Worm (Caenorhabditis elegans) whole organism, L3 larva: ENCODE results near the gene F13D11.4.

ENCODE experiments used
- R02D3.7 ChIP-seq: fragments of 150-350 bp; optimal IDR thresholded peaks from 2 replicates; lab custom pipeline; 2014; ENCODE audit warnings: missing biosample characterization, missing genetic modification characterization
- ama-1 ChIP-seq: fragments of 150-350 bp; optimal IDR thresholded peaks from 2 replicates; lab custom pipeline; 2018
- elt-2 ChIP-seq: sonication (generic microtip); optimal IDR thresholded peaks from 2 replicates; lab custom pipeline; 2016; ENCODE audit warnings: missing genetic modification reagents, mild to moderate bottlenecking, missing genetic modification characterization, missing compliant biosample characterization
- eor-1 ChIP-seq, 2 experiments: fragments of 150-350 bp; optimal IDR thresholded peaks; 2 replicates each; lab custom pipeline; 2014 to 2018; ENCODE audit warnings: missing biosample characterization in 2 of 2, missing genetic modification characterization in 2 of 2
- lin-39 ChIP-seq: fragments of 150-350 bp; optimal IDR thresholded peaks from 2 replicates; lab custom pipeline; 2018; ENCODE audit warnings: missing biosample characterization, missing genetic modification reagents, missing genetic modification characterization
- mml-1 ChIP-seq: fragments of 150-350 bp; sonication (generic microtip); optimal IDR thresholded peaks from 3 replicates; lab custom pipeline; 2014; ENCODE audit warnings: missing biosample characterization, missing genetic modification characterization
- zag-1 ChIP-seq: fragments of 150-350 bp; optimal IDR thresholded peaks from 2 replicates; lab custom pipeline; 2014; ENCODE audit warnings: missing biosample characterization, missing genetic modification characterization

ce11 chrX:5815343-5815742, 19.3 kb downstream of the F13D11.4 start:
- TF ChIP-seq eor-1 (tag; optimal IDR thresholded peaks at IDR 0.05; lab: Kevin White, UChicago) (no peak), zag-1 (tag; lab: Kevin White, UChicago) (no peak), ama-1 (lab: Kevin White, UChicago) (no peak), elt-2 (tag; lab: Kevin White, UChicago) (no peak), R02D3.7 (no peak), mml-1 (no peak), lin-39 (tag; lab: Kevin White, UChicago) (peak; percentile 34)
